Worm (Caenorhabditis elegans) whole organism, mixed stage, embryonic: ENCODE results near the gene rpn-6.1.
A peak's percentile ranks its signal among the peaks of the same experiment; 100 is the strongest.

Source experiments
- M03D4.4 ChIP-seq: sonication (generic microtip); optimal IDR thresholded peaks from 2 replicates; lab custom pipeline; 2017; ENCODE audit warnings: mild to moderate bottlenecking, missing genetic modification characterization, missing compliant biosample characterization
- bed-3 ChIP-seq: fragments of 200-800 bp; sonication (Bioruptor generic); optimal IDR thresholded peaks from 3 replicates; lab custom pipeline; 2018; ENCODE audit warnings: mild to moderate bottlenecking, missing genetic modification characterization, moderate library complexity, missing compliant biosample characterization
- blmp-1 ChIP-seq: fragments of 150-350 bp; optimal IDR thresholded peaks from 2 replicates; lab custom pipeline; 2014; ENCODE audit warnings: missing biosample characterization, missing genetic modification characterization
- ceh-39 ChIP-seq: fragments of 150-350 bp; optimal IDR thresholded peaks from 2 replicates; lab custom pipeline; 2014; ENCODE audit warnings: missing biosample characterization, missing genetic modification characterization
- ceh-43 ChIP-seq: fragments of 200-800 bp; sonication (Bioruptor generic); optimal IDR thresholded peaks from 2 replicates; lab custom pipeline; 2018; ENCODE audit warnings: mild to moderate bottlenecking, missing genetic modification characterization, moderate library complexity, missing compliant biosample characterization
- ceh-83 ChIP-seq: fragments of 200-800 bp; sonication (Bioruptor generic); optimal IDR thresholded peaks from 2 replicates; lab custom pipeline; 2018; ENCODE audit warnings: mild to moderate bottlenecking, missing genetic modification characterization, missing compliant biosample characterization
- ces-1 ChIP-seq: fragments of 150-350 bp; optimal IDR thresholded peaks from 2 replicates; lab custom pipeline; 2014; ENCODE audit warnings: missing biosample characterization, missing genetic modification reagents, missing genetic modification characterization
- cnd-1 ChIP-seq: fragments of 200-800 bp; sonication (Bioruptor generic); optimal IDR thresholded peaks from 2 replicates; lab custom pipeline; 2018; ENCODE audit warnings: mild to moderate bottlenecking, missing genetic modification characterization, missing compliant biosample characterization
- drap-1 ChIP-seq: fragments of 200-800 bp; sonication (Bioruptor generic); optimal IDR thresholded peaks from 3 replicates; lab custom pipeline; 2018; ENCODE audit warnings: mild to moderate bottlenecking, missing genetic modification characterization, missing compliant biosample characterization
- elt-1 ChIP-seq: sonication (generic microtip); optimal IDR thresholded peaks from 2 replicates; lab custom pipeline; 2017; ENCODE audit warnings: missing genetic modification characterization, mild to moderate bottlenecking, missing compliant biosample characterization, antibody characterized with exemption, moderate library complexity, borderline replicate concordance; ENCODE audit not compliant: insufficient read depth
- elt-3 ChIP-seq: fragments of 150-350 bp; optimal IDR thresholded peaks from 2 replicates; lab custom pipeline; 2014; ENCODE audit warnings: missing biosample characterization, missing genetic modification characterization
- flh-1 ChIP-seq: fragments of 200-800 bp; sonication (Bioruptor generic); optimal IDR thresholded peaks from 2 replicates; lab custom pipeline; 2018; ENCODE audit warnings: mild to moderate bottlenecking, missing genetic modification characterization, moderate library complexity, missing compliant biosample characterization
- ham-2 ChIP-seq: fragments of 200-800 bp; sonication (Bioruptor generic); optimal IDR thresholded peaks from 2 replicates; lab custom pipeline; 2018; ENCODE audit warnings: mild to moderate bottlenecking, missing genetic modification characterization, missing compliant biosample characterization
- hlh-1 ChIP-seq: fragments of 150-350 bp; optimal IDR thresholded peaks from 2 replicates; lab custom pipeline; 2014; ENCODE audit warnings: missing biosample characterization, missing genetic modification reagents, missing genetic modification characterization
- lin-13 ChIP-seq: fragments of 150-350 bp; optimal IDR thresholded peaks from 2 replicates; lab custom pipeline; 2014; ENCODE audit warnings: missing biosample characterization, missing genetic modification characterization
- lin-32 ChIP-seq: fragments of 200-800 bp; sonication (Bioruptor generic); optimal IDR thresholded peaks from 2 replicates; lab custom pipeline; 2018; ENCODE audit warnings: mild to moderate bottlenecking, missing genetic modification characterization, missing compliant biosample characterization
- lsy-2 ChIP-seq: fragments of 150-350 bp; optimal IDR thresholded peaks from 2 replicates; lab custom pipeline; 2014; ENCODE audit warnings: missing biosample characterization, missing genetic modification characterization
- mab-5 ChIP-seq: fragments of 150-350 bp; optimal IDR thresholded peaks from 2 replicates; lab custom pipeline; 2014; ENCODE audit warnings: missing biosample characterization, missing genetic modification characterization
- mep-1 ChIP-seq: fragments of 150-350 bp; optimal IDR thresholded peaks from 2 replicates; lab custom pipeline; 2017; ENCODE audit warnings: missing biosample characterization, missing genetic modification reagents, missing genetic modification characterization, inconsistent platforms
- mls-2 ChIP-seq: sonication (generic microtip); optimal IDR thresholded peaks from 2 replicates; lab custom pipeline; 2016; ENCODE audit warnings: mild to moderate bottlenecking, missing genetic modification characterization, moderate library complexity, missing compliant biosample characterization
- nhr-12 ChIP-seq: fragments of 150-350 bp; optimal IDR thresholded peaks from 2 replicates; lab custom pipeline; 2014; ENCODE audit warnings: missing biosample characterization, missing genetic modification characterization
- nhr-2 ChIP-seq: fragments of 150-350 bp; optimal IDR thresholded peaks from 2 replicates; lab custom pipeline; 2014; ENCODE audit warnings: missing biosample characterization, missing genetic modification characterization
- nhr-237 ChIP-seq: fragments of 150-350 bp; optimal IDR thresholded peaks from 2 replicates; lab custom pipeline; 2014; ENCODE audit warnings: missing biosample characterization, missing genetic modification characterization
- nhr-28 ChIP-seq: fragments of 150-350 bp; optimal IDR thresholded peaks from 2 replicates; lab custom pipeline; 2014; ENCODE audit warnings: missing biosample characterization, missing genetic modification characterization
- nhr-76 ChIP-seq: sonication (generic microtip); optimal IDR thresholded peaks from 2 replicates; lab custom pipeline; 2017; ENCODE audit warnings: missing biosample characterization, missing genetic modification characterization
- pha-4 ChIP-seq: fragments of 150-350 bp; optimal IDR thresholded peaks from 2 replicates; lab custom pipeline; 2018; ENCODE audit warnings: missing biosample characterization, missing genetic modification reagents, missing genetic modification characterization
- snpc-4 ChIP-seq: fragments of 150-350 bp; optimal IDR thresholded peaks from 2 replicates; lab custom pipeline; 2014; ENCODE audit warnings: missing biosample characterization, missing genetic modification characterization
- sptf-1 ChIP-seq: sonication (generic microtip); optimal IDR thresholded peaks from 2 replicates; lab custom pipeline; 2017; ENCODE audit warnings: mild to moderate bottlenecking, missing genetic modification characterization, moderate library complexity, missing compliant biosample characterization
- tbx-8 ChIP-seq: fragments of 200-800 bp; sonication (Bioruptor generic); optimal IDR thresholded peaks from 2 replicates; lab custom pipeline; 2018; ENCODE audit warnings: mild to moderate bottlenecking, missing genetic modification characterization, moderate library complexity, missing compliant biosample characterization
- unc-120 ChIP-seq: sonication (generic microtip); optimal IDR thresholded peaks from 2 replicates; lab custom pipeline; 2017; ENCODE audit warnings: missing genetic modification characterization, missing compliant biosample characterization; ENCODE audit not compliant: poor library complexity, severe bottlenecking
- unc-39 ChIP-seq: fragments of 150-350 bp; optimal IDR thresholded peaks from 2 replicates; lab custom pipeline; 2014; ENCODE audit warnings: missing biosample characterization, missing genetic modification characterization
- unc-62 ChIP-seq: fragments of 150-350 bp; optimal IDR thresholded peaks from 2 replicates; lab custom pipeline; 2014; ENCODE audit warnings: missing biosample characterization, missing genetic modification reagents, missing genetic modification characterization
- zip-8 ChIP-seq: fragments of 150-350 bp; optimal IDR thresholded peaks from 2 replicates; lab custom pipeline; 2014; ENCODE audit warnings: missing biosample characterization, missing genetic modification characterization

Gene rpn-6.1

ce11 chrIII:6968080-6968639 is 6.4 kb upstream of the rpn-6.1 start, which contains the start of gene panl-2:
panl-2 (minus strand) TSS chrIII:6968130.
- TF ChIP-seq ces-1 (GFP tag; lab: Kevin White, UChicago) (peak; percentile 34), lsy-2 (tag; lab: Kevin White, UChicago) (peak; percentile 65), nhr-28 (no peak), nhr-12 (tag; lab: Kevin White, UChicago) (no peak), nhr-237 (tag; lab: Kevin White, UChicago) (peak; percentile 32)

ce11 chrIII:6961167-6961566 is 634 bp downstream of the rpn-6.1 start:
- TF ChIP-seq elt-3 (tag; lab: Kevin White, UChicago) (no peak), unc-39 (no peak), ham-2 (GFP tag; lab: Kevin White, UChicago) (no peak), lin-13 (tag; lab: Kevin White, UChicago) (no peak), sptf-1 (tag; lab: Kevin White, UChicago) (peak; percentile 18), mls-2 (tag; lab: Kevin White, UChicago) (no peak), bed-3 (GFP tag; lab: Kevin White, UChicago) (no peak), blmp-1 (no peak), unc-120 (no peak), ceh-83 (GFP tag; lab: Kevin White, UChicago) (no peak), cnd-1 (no peak), snpc-4 (tag; lab: Kevin White, UChicago) (no peak), unc-62 (GFP tag; lab: Kevin White, UChicago) (no peak), pha-4 (tag; lab: Kevin White, UChicago) (no peak), nhr-237 (tag; lab: Kevin White, UChicago) (no peak), tbx-8 (GFP tag; lab: Kevin White, UChicago) (no peak), zip-8 (no peak), mab-5 (tag; lab: Kevin White, UChicago) (no peak), ces-1 (GFP tag; lab: Kevin White, UChicago) (no peak), ceh-43 (GFP tag; lab: Kevin White, UChicago) (peak; percentile 31), lin-32 (GFP tag; lab: Kevin White, UChicago) (no peak), nhr-12 (tag; lab: Kevin White, UChicago) (no peak), elt-1 (no peak), drap-1 (GFP tag; lab: Kevin White, UChicago) (no peak), mep-1 (tag; lab: Kevin White, UChicago) (peak; percentile 46), nhr-2 (tag; lab: Kevin White, UChicago) (no peak), M03D4.4 (tag; lab: Kevin White, UChicago) (no peak), nhr-28 (no peak), nhr-76 (tag; lab: Kevin White, UChicago) (no peak), lsy-2 (tag; lab: Kevin White, UChicago) (peak; percentile 97)

- no peak for TF ChIP-seq drap-1 (GFP tag; lab: Kevin White, UChicago)
- no peak for TF ChIP-seq flh-1 (GFP tag; lab: Kevin White, UChicago)
- no peak for TF ChIP-seq unc-39
- TF ChIP-seq zip-8, result peak; percentile 91
- TF ChIP-seq ces-1 (GFP tag; lab: Kevin White, UChicago), result no peak
These were observed 3.0 kb downstream of the rpn-6.1 start for ce11 chrIII:6958674-6959241.

- TF ChIP-seq unc-120 (no peak), nhr-237 (tag; lab: Kevin White, UChicago) (no peak), nhr-2 (tag; lab: Kevin White, UChicago) (no peak), cnd-1 (no peak), nhr-12 (tag; lab: Kevin White, UChicago) (no peak), nhr-76 (tag; lab: Kevin White, UChicago) (no peak), ceh-39 (tag; lab: Kevin White, UChicago) (no peak), lsy-2 (tag; lab: Kevin White, UChicago) (no peak), hlh-1 (tag; lab: Kevin White, UChicago) (no peak), unc-62 (GFP tag; lab: Kevin White, UChicago) (no peak), bed-3 (GFP tag; lab: Kevin White, UChicago) (no peak), flh-1 (GFP tag; lab: Kevin White, UChicago) (no peak), M03D4.4 (tag; lab: Kevin White, UChicago) (no peak), ces-1 (GFP tag; lab: Kevin White, UChicago) (no peak), pha-4 (tag; lab: Kevin White, UChicago) (no peak)
These were observed 6.0 kb downstream of the rpn-6.1 start for ce11 chrIII:6955766-6956165.
